Worm (Caenorhabditis elegans) whole organism, L4/young adult: ENCODE results near the gene F16G10.14.

Experiments
- W03F9.2 ChIP-seq: fragments of 150-350 bp; optimal IDR thresholded peaks from 2 replicates; lab custom pipeline; 2014; ENCODE audit warnings: missing biosample characterization, missing genetic modification characterization
- him-1 ChIP-seq: sonication (generic microtip); optimal IDR thresholded peaks from 2 replicates; lab custom pipeline; 2016; ENCODE audit warnings: missing genotype, missing genetic modification reagents, missing genetic modification characterization, missing compliant biosample characterization

DNA sequence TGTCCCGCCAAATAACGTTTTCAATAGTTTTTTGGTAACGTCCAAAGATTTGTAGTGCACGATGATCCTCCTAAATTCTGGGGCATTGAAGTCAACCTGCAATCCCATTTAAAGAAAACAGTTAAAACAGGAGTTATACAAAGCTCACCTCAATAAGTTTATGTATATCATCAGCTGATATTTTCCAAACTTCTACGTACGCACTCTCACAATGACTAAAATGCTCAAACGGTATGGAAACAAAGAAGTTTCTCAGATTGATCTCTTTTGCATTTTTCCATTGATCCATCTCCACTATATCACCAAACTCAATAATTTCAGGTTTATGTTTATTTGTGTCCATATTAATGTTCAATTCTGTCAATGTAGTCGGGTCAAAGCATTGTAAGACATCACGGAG is 12.8 kb upstream of the F16G10.14 start:
- TF ChIP-seq W03F9.2 (tag; lab: Kevin White, UChicago) = no peak
- TF ChIP-seq him-1 = no peak
